Fruit fly (Drosophila melanogaster) whole organism: ENCODE data around the gene CG14710.

Source experiments
- EcR ChIP-seq, 2 experiments: fragments of >200 bp; optimal IDR thresholded peaks; 2 replicates each; lab custom pipeline; 2017; ENCODE audit warnings: missing biosample characterization in 2 of 2, missing genetic modification characterization in 2 of 2, missing genetic modification reagents in 2 of 2
- pan ChIP-seq: fragments of >200 bp; optimal IDR thresholded peaks from 2 replicates; lab custom pipeline; 2017
- usp ChIP-seq: fragments of >200 bp; optimal IDR thresholded peaks from 2 replicates; lab custom pipeline; 2017; ENCODE audit warnings: missing biosample characterization, missing genetic modification characterization, mixed read lengths

DNA sequence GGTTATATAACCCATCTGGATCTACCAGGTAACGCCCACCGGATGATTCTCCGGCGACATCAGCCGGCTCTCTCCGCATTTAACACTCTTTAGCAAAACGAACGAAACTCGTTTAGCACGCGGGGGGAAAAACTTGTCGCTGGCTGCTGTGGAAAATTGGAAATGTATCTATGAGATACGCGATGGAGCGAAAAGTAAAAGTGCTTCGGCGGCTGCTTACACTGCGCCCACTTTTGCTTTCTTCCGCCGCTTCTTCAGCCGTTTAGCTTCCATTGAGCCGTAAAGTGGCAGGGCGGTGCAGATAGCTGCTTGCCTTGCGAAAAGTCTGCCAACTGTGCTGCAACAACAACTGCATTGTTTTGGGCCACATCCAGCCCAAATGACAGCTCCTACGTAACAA, 41.3 kb downstream of the CG14710 start:
- TF ChIP-seq usp (GFP tag; lab: Kevin White, UChicago) (no peak), pan (lab: Kevin White, UChicago) (no peak), EcR (GFP tag; optimal IDR thresholded peaks at IDR 0.05; lab: Kevin White, UChicago) (no peak)
